In the genomic region with DNA sequence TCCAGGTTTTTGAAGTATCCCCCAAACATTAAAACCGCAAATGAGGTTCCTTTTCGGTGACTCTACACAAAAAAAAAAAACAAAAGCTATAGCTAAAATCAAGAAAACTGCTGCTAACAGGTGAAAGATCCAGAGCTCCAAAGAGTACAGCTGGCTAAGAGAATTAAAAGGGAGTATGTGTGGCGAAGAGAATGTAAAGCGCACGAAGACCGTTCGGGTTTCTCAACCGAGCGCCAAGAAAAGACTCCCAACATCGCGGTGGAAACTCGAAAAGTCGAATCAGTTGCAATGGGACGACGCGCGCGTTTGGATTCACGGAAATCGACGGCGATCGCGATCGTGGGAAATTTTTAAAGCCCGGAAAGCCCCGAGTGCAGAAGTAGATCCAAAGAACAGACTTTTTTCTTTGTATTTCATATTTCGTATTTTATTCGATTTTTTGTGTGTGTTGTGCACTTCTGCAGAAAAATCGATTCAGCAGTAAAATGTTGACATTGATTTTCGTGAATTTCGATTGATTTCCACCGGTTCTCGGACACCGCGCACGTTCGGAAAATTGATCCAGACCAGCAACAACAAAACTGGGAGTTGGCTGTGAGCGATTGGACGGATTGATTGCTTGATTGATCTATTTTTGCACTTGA, we compare ENCODE assay signal across 4 fruit fly cellular contexts.
A peak's percentile ranks its signal among the peaks of the same experiment; 100 is the strongest.
TF ChIP-seq lines count a peak whose summit lies in the region.

No protein-coding gene starts in this region.

- no peak for TF ChIP-seq CTCF in whole organism, embryonic (GFP tag; optimal IDR thresholded peaks at IDR 0.05; lab: Kevin White, UChicago)

TF ChIP-seq in whole organism, adult, 20 proteins besides CTCF, POLR2A, EP300 and RAD21:
- TF ChIP-seq Clk (GFP tag; optimal IDR thresholded peaks at IDR 0.05; lab: Kevin White, UChicago), result no peak
- peak; percentile 91 for TF ChIP-seq tj (GFP tag; optimal IDR thresholded peaks at IDR 0.05; lab: Kevin White, UChicago)

TF ChIP-seq in whole organism, embryonic, 481 proteins besides CTCF, POLR2A, EP300 and RAD21 (continues in another document):
- TF ChIP-seq CG5180 (GFP tag; optimal IDR thresholded peaks at IDR 0.05; lab: Kevin White, UChicago) (peak; percentile 41), HLH4C (GFP tag; IDR thresholded peaks at IDR 0.05; lab: Robert Waterston, UW; ENCODE audit: partially characterized antibody) (0 out of 3 replicates have a peak, but pooled peaks have one; percentile 37), CG11504 (tag; optimal IDR thresholded peaks at IDR 0.05; lab: Kevin White, UChicago) (peak; percentile 97), HLHmδ (GFP tag; optimal IDR thresholded peaks at IDR 0.05; lab: Kevin White, UChicago) (no peak), CG15269 (tag; optimal IDR thresholded peaks at IDR 0.05; lab: Kevin White, UChicago) (no peak), Trl (optimal IDR thresholded peaks at IDR 0.05; lab: Kevin White, UChicago) (peak; percentile 62 to 64), Trl (GFP tag; optimal IDR thresholded peaks at IDR 0.05; lab: Kevin White, UChicago) (no peak), sens (GFP tag; lab: Kevin White, UChicago) (peak; percentile 83), nom (GFP tag; optimal IDR thresholded peaks at IDR 0.05; lab: Kevin White, UChicago) (no peak), Jarid2 (GFP tag; optimal IDR thresholded peaks at IDR 0.05; lab: Kevin White, UChicago) (peak; percentile 88), Deaf1 (tag; optimal IDR thresholded peaks at IDR 0.05; lab: Kevin White, UChicago) (peak; percentile 96), CG3163 (GFP tag; optimal IDR thresholded peaks at IDR 0.05; lab: Kevin White, UChicago) (peak; percentile 93), E2f2 (GFP tag; IDR thresholded peaks at IDR 0.05; lab: Robert Waterston, UW) (0 out of 2 replicates have a peak, but pooled peaks have one; percentile 22), kah (GFP tag; optimal IDR thresholded peaks at IDR 0.05; lab: Kevin White, UChicago) (peak; percentile 1), kni (GFP tag; optimal IDR thresholded peaks at IDR 0.05; lab: Kevin White, UChicago) (peak; percentile 6), wek (GFP tag; optimal IDR thresholded peaks at IDR 0.05; lab: Kevin White, UChicago) (no peak), CG8944 (GFP tag; optimal IDR thresholded peaks at IDR 0.05; lab: Kevin White, UChicago) (no peak), ci (GFP tag; IDR thresholded peaks at IDR 0.05; lab: Robert Waterston, UW) (peak; percentile 46; the same call in 1 of the 3 replicates), Bgb (GFP tag; IDR thresholded peaks at IDR 0.05; lab: Robert Waterston, UW; ENCODE audit: partially characterized antibody) (peak; percentile 29; the same call in 1 of the 2 replicates), chinmo (GFP tag; IDR thresholded peaks at IDR 0.05; lab: Robert Waterston, UW; ENCODE audit: partially characterized antibody) (peak; percentile 85; the same call in 2 of the 4 replicates), CG4854 (GFP tag; optimal IDR thresholded peaks at IDR 0.05; lab: Kevin White, UChicago) (no peak), CG2199 (GFP tag; IDR thresholded peaks at IDR 0.05; lab: Robert Waterston, UW) (peak; percentile 77; the same call in 1 of the 3 replicates), stc (GFP tag; IDR thresholded peaks at IDR 0.05; lab: Robert Waterston, UW) (0 out of 2 replicates have a peak, but pooled peaks have one; percentile 5), bcd (GFP tag; optimal IDR thresholded peaks at IDR 0.05; lab: Kevin White, UChicago) (no peak), wor (GFP tag; IDR thresholded peaks at IDR 0.05; lab: Robert Waterston, UW) (no peak)

TF ChIP-seq in whole organism, prepupa, 60 proteins besides CTCF, POLR2A, EP300 and RAD21 (continues in another document):
- TF ChIP-seq vri (GFP tag; optimal IDR thresholded peaks at IDR 0.05; lab: Kevin White, UChicago), result no peak
- no peak for TF ChIP-seq CG4318 (GFP tag; optimal IDR thresholded peaks at IDR 0.05; lab: Kevin White, UChicago)
- TF ChIP-seq fkh (GFP tag; optimal IDR thresholded peaks at IDR 0.05; lab: Kevin White, UChicago), result no peak
- TF ChIP-seq OdsH (GFP tag; optimal IDR thresholded peaks at IDR 0.05; lab: Kevin White, UChicago), result no peak
- TF ChIP-seq cyc (GFP tag; optimal IDR thresholded peaks at IDR 0.05; lab: Kevin White, UChicago), result no peak
- TF ChIP-seq Ets21C (GFP tag; optimal IDR thresholded peaks at IDR 0.05; lab: Kevin White, UChicago), result no peak
- TF ChIP-seq CG1621 (tag; optimal IDR thresholded peaks at IDR 0.05; lab: Kevin White, UChicago), result no peak
- TF ChIP-seq svp (GFP tag; lab: Kevin White, UChicago), result peak; percentile 54
- no peak for TF ChIP-seq Gug (GFP tag; IDR thresholded peaks at IDR 0.05; lab: Robert Waterston, UW)
- no peak for TF ChIP-seq Smox (GFP tag; optimal IDR thresholded peaks at IDR 0.05; lab: Kevin White, UChicago)
- no peak for TF ChIP-seq dac (GFP tag; optimal IDR thresholded peaks at IDR 0.05; lab: Kevin White, UChicago)
- TF ChIP-seq CG8632 (GFP tag; optimal IDR thresholded peaks at IDR 0.05; lab: Kevin White, UChicago), result no peak
- no peak for TF ChIP-seq Eip93F (GFP tag; optimal IDR thresholded peaks at IDR 0.05; lab: Kevin White, UChicago)
- TF ChIP-seq net (GFP tag; optimal IDR thresholded peaks at IDR 0.05; lab: Kevin White, UChicago), result peak; percentile 16
- TF ChIP-seq Sox14 (GFP tag; optimal IDR thresholded peaks at IDR 0.05; lab: Kevin White, UChicago), result no peak
- peak; percentile 47; the same call in 1 of the 2 replicates for TF ChIP-seq CG15336 (GFP tag; IDR thresholded peaks at IDR 0.05; lab: Robert Waterston, UW)
- TF ChIP-seq topi (GFP tag; optimal IDR thresholded peaks at IDR 0.05; lab: Kevin White, UChicago), result no peak
- no peak for TF ChIP-seq spab (GFP tag; optimal IDR thresholded peaks at IDR 0.05; lab: Kevin White, UChicago)
- TF ChIP-seq CG6854 (GFP tag; optimal IDR thresholded peaks at IDR 0.05; lab: Kevin White, UChicago), result no peak
- peak; percentile 26 for TF ChIP-seq CG3919 (GFP tag; optimal IDR thresholded peaks at IDR 0.05; lab: Kevin White, UChicago)
- no peak for TF ChIP-seq CG3032 (tag; optimal IDR thresholded peaks at IDR 0.05; lab: Kevin White, UChicago)
- TF ChIP-seq CG10669 (GFP tag; optimal IDR thresholded peaks at IDR 0.05; lab: Kevin White, UChicago), result no peak
- TF ChIP-seq CG31627 (GFP tag; optimal IDR thresholded peaks at IDR 0.05; lab: Kevin White, UChicago), result no peak
- no peak for TF ChIP-seq fd85E (GFP tag; optimal IDR thresholded peaks at IDR 0.05; lab: Kevin White, UChicago)
- no peak for TF ChIP-seq achi (GFP tag; optimal IDR thresholded peaks at IDR 0.05; lab: Kevin White, UChicago)
- TF ChIP-seq Eip78C (GFP tag; lab: Kevin White, UChicago), result peak; percentile 60
- TF ChIP-seq Hr38 (GFP tag; optimal IDR thresholded peaks at IDR 0.05; lab: Kevin White, UChicago), result no peak
- no peak for TF ChIP-seq CG11762 (GFP tag; optimal IDR thresholded peaks at IDR 0.05; lab: Kevin White, UChicago; ENCODE audit: insufficient read depth)
- no peak for TF ChIP-seq CG11294 (GFP tag; IDR thresholded peaks at IDR 0.05; lab: Robert Waterston, UW)
- no peak for TF ChIP-seq Lpt (GFP tag; optimal IDR thresholded peaks at IDR 0.05; lab: Kevin White, UChicago)

TF ChIP-seq in whole organism, pupa, 21 proteins besides CTCF, POLR2A, EP300 and RAD21:
- no peak for TF ChIP-seq CG14655 (GFP tag; optimal IDR thresholded peaks at IDR 0.05; lab: Kevin White, UChicago)
- no peak for TF ChIP-seq CG8301 (tag; optimal IDR thresholded peaks at IDR 0.05; lab: Kevin White, UChicago)
- peak; percentile 19 for TF ChIP-seq CG13204 (GFP tag; optimal IDR thresholded peaks at IDR 0.05; lab: Kevin White, UChicago)
- no peak for TF ChIP-seq D1 (tag; optimal IDR thresholded peaks at IDR 0.05; lab: Kevin White, UChicago)
- peak; percentile 18; the same call in 1 of the 3 replicates for TF ChIP-seq fd96Ca (GFP tag; IDR thresholded peaks at IDR 0.05; lab: Robert Waterston, UW)
- TF ChIP-seq Pif1B (GFP tag; optimal IDR thresholded peaks at IDR 0.05; lab: Kevin White, UChicago), result peak; percentile 4
- no peak for TF ChIP-seq Snoo (tag; optimal IDR thresholded peaks at IDR 0.05; lab: Kevin White, UChicago)
- TF ChIP-seq CG4496 (GFP tag; IDR thresholded peaks at IDR 0.05; lab: Robert Waterston, UW), result peak; percentile 40; the same call in 1 of the 3 replicates
- TF ChIP-seq Ets98B (GFP tag; IDR thresholded peaks at IDR 0.05; lab: Robert Waterston, UW), result peak; percentile 19; the same call in 1 of the 2 replicates
- peak; percentile 10; the same call in 1 of the 2 replicates for TF ChIP-seq CG12605 (GFP tag; IDR thresholded peaks at IDR 0.05; lab: Robert Waterston, UW)
